Fruit fly (Drosophila melanogaster): ENCODE data around the gene Brd7-9.

dm6 chr2L:7744739-7745138 is 37.9 kb upstream of the Brd7-9 start, which contains the start of gene CG7214:
- TF ChIP-seq dl (GFP tag; optimal IDR thresholded peaks at IDR 0.05; ENCODE audit: insufficient read depth in 1 of 2, partially characterized antibody in 2 of 2) (no peak), pan (optimal IDR thresholded peaks at IDR 0.05) (no peak), jim (GFP tag; optimal IDR thresholded peaks at IDR 0.05) (no peak), HLH106 (tag; optimal IDR thresholded peaks at IDR 0.05) (no peak), h (GFP tag; optimal IDR thresholded peaks at IDR 0.05) (no peak), brk (GFP tag; optimal IDR thresholded peaks at IDR 0.05) (no peak)
